Fruit fly (Drosophila melanogaster) whole organism, embryonic: ENCODE results near the gene uif.

Experiments
- Adf1 ChIP-seq: fragments of 200-800 bp; sonication (Bioruptor generic); IDR thresholded peaks from 2 replicates; pipeline ENCODE4 v1.3.6; 2022; ENCODE audit warnings: missing biosample characterization, missing genetic modification characterization
- CG10321 ChIP-seq: fragments of 200-800 bp; sonication (Bioruptor generic); IDR thresholded peaks from 2 replicates; pipeline ENCODE4 v1.3.6; 2022; ENCODE audit warnings: missing biosample characterization, missing genetic modification characterization
- CG10366 ChIP-seq: fragments of 200-800 bp; sonication (Bioruptor generic); IDR thresholded peaks from 2 replicates; pipeline ENCODE4 v1.3.6; 2022; ENCODE audit warnings: missing biosample characterization, missing genetic modification characterization
- CG10654 ChIP-seq: fragments of 200-800 bp; sonication (Bioruptor generic); optimal IDR thresholded peaks from 2 replicates; lab custom pipeline; 2016; ENCODE audit warnings: missing biosample characterization, missing genetic modification characterization
- CG11504 ChIP-seq: fragments of 200-800 bp; sonication (Bioruptor generic); optimal IDR thresholded peaks from 3 replicates; lab custom pipeline; 2019; ENCODE audit warnings: missing biosample characterization, mild to moderate bottlenecking, missing genetic modification characterization, moderate library complexity
- CG12219 ChIP-seq: fragments of 200-800 bp; sonication (Bioruptor generic); optimal IDR thresholded peaks from 3 replicates; lab custom pipeline; 2018; ENCODE audit warnings: missing biosample characterization, mild to moderate bottlenecking, missing genetic modification characterization
- CG12942 ChIP-seq: fragments of 200-800 bp; sonication (Bioruptor generic); optimal IDR thresholded peaks from 3 replicates; lab custom pipeline; 2016; ENCODE audit warnings: missing biosample characterization, missing genetic modification characterization
- CG13424 ChIP-seq: fragments of 200-800 bp; sonication (Bioruptor generic); optimal IDR thresholded peaks from 2 replicates; lab custom pipeline; 2019; ENCODE audit warnings: missing biosample characterization, mild to moderate bottlenecking, missing genetic modification characterization, moderate library complexity
- CG14965 ChIP-seq: fragments of 200-800 bp; sonication (Bioruptor generic); optimal IDR thresholded peaks from 2 replicates; lab custom pipeline; 2016; ENCODE audit warnings: missing biosample characterization, missing genetic modification characterization, borderline replicate concordance
- CG15479 ChIP-seq: fragments of 200-800 bp; sonication (Bioruptor generic); optimal IDR thresholded peaks from 3 replicates; lab custom pipeline; 2019; ENCODE audit warnings: missing biosample characterization, mild to moderate bottlenecking, missing genetic modification characterization, moderate library complexity
- CG16815 ChIP-seq: fragments of 200-800 bp; sonication (Bioruptor generic); optimal IDR thresholded peaks from 3 replicates; lab custom pipeline; 2017; ENCODE audit warnings: missing biosample characterization, mild to moderate bottlenecking, missing genetic modification characterization
- CG16863 ChIP-seq: fragments of 200-800 bp; sonication (Bioruptor generic); optimal IDR thresholded peaks from 3 replicates; lab custom pipeline; 2016; ENCODE audit warnings: missing biosample characterization, missing genetic modification characterization
- CG18599 ChIP-seq: fragments of 200-800 bp; sonication (Bioruptor generic); optimal IDR thresholded peaks from 3 replicates; lab custom pipeline; 2017; ENCODE audit warnings: missing biosample characterization, missing genetic modification characterization, mild to moderate bottlenecking, moderate library complexity, missing genetic modification reagents
- CG31388 ChIP-seq: fragments of 200-800 bp; sonication (Bioruptor generic); optimal IDR thresholded peaks from 2 replicates; lab custom pipeline; 2016; ENCODE audit warnings: missing biosample characterization, missing genetic modification characterization
- CG33557 ChIP-seq: fragments of 200-800 bp; sonication (Bioruptor generic); optimal IDR thresholded peaks from 2 replicates; lab custom pipeline; 2019; ENCODE audit warnings: missing biosample characterization, mild to moderate bottlenecking, missing genetic modification characterization, moderate library complexity
- CG5245 ChIP-seq: fragments of 200-800 bp; sonication (Bioruptor generic); optimal IDR thresholded peaks from 3 replicates; lab custom pipeline; 2016; ENCODE audit warnings: missing biosample characterization, missing genetic modification characterization
- CG6791 ChIP-seq: fragments of 200-800 bp; sonication (Bioruptor generic); IDR thresholded peaks from 3 replicates; pipeline ENCODE4 v1.3.6; 2022; ENCODE audit warnings: missing biosample characterization, missing genetic modification characterization; ENCODE audit not compliant: partially characterized antibody
- CG8388 ChIP-seq: fragments of 200-800 bp; sonication (Bioruptor generic); optimal IDR thresholded peaks from 2 replicates; lab custom pipeline; 2019; ENCODE audit warnings: missing biosample characterization, mild to moderate bottlenecking, missing genetic modification characterization, moderate library complexity
- CG8944 ChIP-seq: fragments of 200-800 bp; sonication (Bioruptor generic); optimal IDR thresholded peaks from 3 replicates; lab custom pipeline; 2016; ENCODE audit warnings: missing biosample characterization, missing genetic modification characterization
- CG9932 ChIP-seq: fragments of 200-800 bp; sonication (Bioruptor generic); IDR thresholded peaks from 2 replicates; pipeline ENCODE4 v1.3.6; 2022; ENCODE audit warnings: missing biosample characterization, missing genetic modification characterization
- Dip2 ChIP-seq: fragments of 200-800 bp; sonication (Bioruptor generic); IDR thresholded peaks from 2 replicates; pipeline ENCODE4 v1.3.6; 2022; ENCODE audit warnings: missing biosample characterization, missing genetic modification characterization
- Ets97D ChIP-seq: fragments of 200-800 bp; sonication (Bioruptor generic); optimal IDR thresholded peaks from 3 replicates; lab custom pipeline; 2016; ENCODE audit warnings: missing biosample characterization, missing genetic modification characterization
- Gug ChIP-seq: fragments of 200-800 bp; sonication (Bioruptor generic); IDR thresholded peaks from 4 replicates; pipeline ENCODE4 v1.3.6; 2022; ENCODE audit warnings: missing biosample characterization, missing genetic modification characterization
- Lpt ChIP-seq: fragments of >200 bp; optimal IDR thresholded peaks from 2 replicates; lab custom pipeline; 2018; ENCODE audit warnings: missing biosample characterization, missing genetic modification characterization
- Mrtf ChIP-seq: fragments of 200-800 bp; sonication (Bioruptor generic); IDR thresholded peaks from 3 replicates; pipeline ENCODE4 v1.3.6; 2022; ENCODE audit warnings: missing biosample characterization, missing genetic modification characterization
- Poxn ChIP-seq: fragments of 200-800 bp; sonication (Bioruptor generic); IDR thresholded peaks from 2 replicates; pipeline ENCODE4 v1.3.6; 2022; ENCODE audit warnings: missing biosample characterization, missing genetic modification characterization
- Ravus ChIP-seq: fragments of 200-800 bp; sonication (Bioruptor generic); IDR thresholded peaks from 2 replicates; pipeline ENCODE4 v1.3.6; 2022; ENCODE audit warnings: missing biosample characterization, missing genetic modification characterization
- Scr ChIP-seq: fragments of 200-800 bp; sonication (Bioruptor generic); IDR thresholded peaks from 2 replicates; pipeline ENCODE4 v1.3.6; 2022; ENCODE audit warnings: missing biosample characterization, missing genetic modification characterization; ENCODE audit not compliant: partially characterized antibody
- Sin3A ChIP-seq: fragments of >200 bp; optimal IDR thresholded peaks from 2 replicates; lab custom pipeline; 2018
- Vsx1 ChIP-seq: fragments of 200-800 bp; sonication (Bioruptor generic); optimal IDR thresholded peaks from 2 replicates; lab custom pipeline; 2017; ENCODE audit warnings: missing biosample characterization, mild to moderate bottlenecking, missing genetic modification characterization, missing genetic modification reagents
- amos ChIP-seq: fragments of 200-800 bp; sonication (Bioruptor generic); IDR thresholded peaks from 2 replicates; pipeline ENCODE4 v1.3.6; 2022; ENCODE audit warnings: missing biosample characterization, missing genetic modification characterization; ENCODE audit not compliant: partially characterized antibody
- ara ChIP-seq: fragments of 200-800 bp; sonication (Bioruptor generic); IDR thresholded peaks from 2 replicates; pipeline ENCODE4 v1.3.6; 2022; ENCODE audit warnings: missing biosample characterization, missing genetic modification characterization
- chif ChIP-seq, 2 experiments: fragments of 200-800 bp; sonication (Bioruptor generic); optimal IDR thresholded peaks; 3 replicates each; lab custom pipeline; 2016; ENCODE audit warnings: missing biosample characterization in 2 of 2, missing genetic modification characterization in 2 of 2
- crol ChIP-seq: fragments of 200-800 bp; sonication (Bioruptor generic); IDR thresholded peaks from 2 replicates; pipeline ENCODE4 v1.3.6; 2022; ENCODE audit warnings: missing biosample characterization, missing genetic modification characterization
- cwo ChIP-seq: fragments of 200-800 bp; sonication (Bioruptor generic); optimal IDR thresholded peaks from 3 replicates; lab custom pipeline; 2017; ENCODE audit warnings: missing biosample characterization, missing genetic modification characterization, mild to moderate bottlenecking, moderate library complexity, missing genetic modification reagents
- exex ChIP-seq: fragments of 200-800 bp; sonication (Bioruptor generic); optimal IDR thresholded peaks from 4 replicates; lab custom pipeline; 2018; ENCODE audit warnings: missing biosample characterization, mild to moderate bottlenecking, missing genetic modification characterization, moderate library complexity
- ham ChIP-seq: fragments of 200-800 bp; sonication (Bioruptor generic); IDR thresholded peaks from 2 replicates; pipeline ENCODE4 v1.3.6; 2022; ENCODE audit warnings: missing biosample characterization, missing genetic modification characterization
- jing ChIP-seq: fragments of 200-800 bp; sonication (Bioruptor generic); optimal IDR thresholded peaks from 2 replicates; lab custom pipeline; 2018; ENCODE audit warnings: missing biosample characterization, mild to moderate bottlenecking, missing genetic modification characterization
- ken ChIP-seq: fragments of 200-800 bp; sonication (Bioruptor generic); IDR thresholded peaks from 3 replicates; pipeline ENCODE4 v1.3.6; 2022; ENCODE audit warnings: missing biosample characterization, missing genetic modification characterization
- lmd ChIP-seq: fragments of 200-800 bp; sonication (Bioruptor generic); IDR thresholded peaks from 2 replicates; pipeline ENCODE4 v1.3.6; 2022; ENCODE audit warnings: missing biosample characterization, missing genetic modification characterization
- nmo ChIP-seq: fragments of 200-800 bp; sonication (Bioruptor generic); optimal IDR thresholded peaks from 2 replicates; lab custom pipeline; 2018; ENCODE audit warnings: missing biosample characterization, mild to moderate bottlenecking, missing genetic modification characterization, moderate library complexity
- p53 ChIP-seq: fragments of 200-800 bp; sonication (Bioruptor generic); optimal IDR thresholded peaks from 2 replicates; lab custom pipeline; 2016; ENCODE audit warnings: missing biosample characterization, missing genetic modification characterization
- pfk ChIP-seq: fragments of 200-800 bp; sonication (Bioruptor generic); optimal IDR thresholded peaks from 2 replicates; lab custom pipeline; 2018; ENCODE audit warnings: missing biosample characterization, mild to moderate bottlenecking, missing genetic modification characterization, moderate library complexity
- rib ChIP-seq: fragments of 200-800 bp; sonication (Bioruptor generic); IDR thresholded peaks from 2 replicates; pipeline ENCODE4 v1.3.6; 2022; ENCODE audit warnings: missing biosample characterization, missing genetic modification characterization
- scrt ChIP-seq: fragments of 200-800 bp; sonication (Bioruptor generic); optimal IDR thresholded peaks from 2 replicates; lab custom pipeline; 2018; ENCODE audit warnings: missing biosample characterization, mild to moderate bottlenecking, missing genetic modification characterization, moderate library complexity
- shn ChIP-seq: fragments of 200-800 bp; sonication (Bioruptor generic); optimal IDR thresholded peaks from 3 replicates; lab custom pipeline; 2016; ENCODE audit warnings: missing biosample characterization, missing genetic modification characterization
- sr ChIP-seq: fragments of 200-800 bp; sonication (Bioruptor generic); IDR thresholded peaks from 3 replicates; pipeline ENCODE4 v1.3.6; 2022; ENCODE audit warnings: missing biosample characterization, missing genetic modification characterization
- tio ChIP-seq: fragments of 200-800 bp; sonication (Bioruptor generic); optimal IDR thresholded peaks from 2 replicates; lab custom pipeline; 2017; ENCODE audit warnings: missing biosample characterization, missing genetic modification characterization, inconsistent platforms
- twi ChIP-seq: fragments of 200-800 bp; optimal IDR thresholded peaks from 2 replicates; lab custom pipeline; 2019; ENCODE audit warnings: missing biosample characterization, mild to moderate bottlenecking, missing genetic modification characterization, moderate library complexity
- unc-4 ChIP-seq: fragments of 200-800 bp; sonication (Bioruptor generic); IDR thresholded peaks from 2 replicates; pipeline ENCODE4 v1.3.6; 2022; ENCODE audit warnings: missing biosample characterization, missing genetic modification characterization; ENCODE audit not compliant: partially characterized antibody
- vfl ChIP-seq: fragments of 200-800 bp; sonication (Bioruptor generic); optimal IDR thresholded peaks from 2 replicates; lab custom pipeline; 2016; ENCODE audit warnings: missing biosample characterization, missing genetic modification characterization

uif gene

dm6 chr2L:6968013-6968517 is 42.1 kb downstream of the uif start (continued):
- TF ChIP-seq Sin3A (lab: Kevin White, UChicago), result no peak
- TF ChIP-seq CG8388 (GFP tag; lab: Kevin White, UChicago), result peak; percentile 31
- peak; percentile 33 for TF ChIP-seq vfl (GFP tag; lab: Kevin White, UChicago)
- TF ChIP-seq ken (GFP tag; lab: Robert Waterston, UW), result no peak; the same call in 2 of the 3 replicates
- no peak; the same call in 2 of the 3 replicates for TF ChIP-seq Mrtf (GFP tag; lab: Robert Waterston, UW)
- peak; percentile 13 for TF ChIP-seq p53 (GFP tag; lab: Kevin White, UChicago)
- TF ChIP-seq CG10321 (GFP tag; lab: Robert Waterston, UW), result no peak
- no peak for TF ChIP-seq pfk
- TF ChIP-seq amos (GFP tag; lab: Robert Waterston, UW), result peak; percentile 75
- TF ChIP-seq rib (GFP tag; lab: Robert Waterston, UW), result no peak; the same call in 1 of the 2 replicates
- TF ChIP-seq nmo (GFP tag; lab: Kevin White, UChicago), result peak; percentile 32
- peak; percentile 86 for TF ChIP-seq Scr (GFP tag; lab: Robert Waterston, UW)
- no peak for TF ChIP-seq CG18599
- peak; percentile 28 for TF ChIP-seq CG13424 (tag; lab: Kevin White, UChicago)
- no peak for TF ChIP-seq CG14965 (GFP tag; lab: Kevin White, UChicago)
- peak; percentile 39 for TF ChIP-seq CG16863 (GFP tag; lab: Kevin White, UChicago)
- no peak for TF ChIP-seq twi (tag; lab: Kevin White, UChicago)
- TF ChIP-seq CG12219 (GFP tag; lab: Kevin White, UChicago), result peak; percentile 18
- TF ChIP-seq unc-4, result peak; percentile 70
- peak; percentile 42 for TF ChIP-seq CG8944
- TF ChIP-seq shn, result peak; percentile 38
- TF ChIP-seq tio (GFP tag; lab: Kevin White, UChicago), result no peak
- TF ChIP-seq CG11504 (tag; lab: Kevin White, UChicago), result peak; percentile 51
- TF ChIP-seq Adf1 (GFP tag; lab: Robert Waterston, UW), result no peak
- TF ChIP-seq ham (GFP tag; lab: Robert Waterston, UW), result no peak
- TF ChIP-seq CG5245, result peak; percentile 26
- TF ChIP-seq CG31388 (GFP tag; lab: Kevin White, UChicago), result no peak
- TF ChIP-seq jing, result no peak
- no peak for TF ChIP-seq Vsx1 (GFP tag; lab: Kevin White, UChicago)
- TF ChIP-seq sr (GFP tag; lab: Robert Waterston, UW), result no peak
- peak; percentile 59 for TF ChIP-seq CG9932 (GFP tag; lab: Robert Waterston, UW)
- no peak for TF ChIP-seq scrt (GFP tag; lab: Kevin White, UChicago)
- no peak for TF ChIP-seq exex (tag; lab: Kevin White, UChicago)
- peak; percentile 49 for TF ChIP-seq Ets97D (GFP tag; lab: Kevin White, UChicago)
- TF ChIP-seq CG12942 (GFP tag; lab: Kevin White, UChicago), result no peak
- TF ChIP-seq CG16815 (GFP tag; lab: Kevin White, UChicago), result no peak
- peak; percentile 67 for TF ChIP-seq Gug (GFP tag; lab: Robert Waterston, UW)
- TF ChIP-seq Lpt (GFP tag; lab: Kevin White, UChicago), result no peak
- TF ChIP-seq Poxn, result no peak
- TF ChIP-seq cwo, result no peak
- TF ChIP-seq CG10366 (GFP tag; lab: Robert Waterston, UW), result no peak
- TF ChIP-seq CG15479 (GFP tag; lab: Kevin White, UChicago), result no peak
- no peak; the same call in 1 of the 2 replicates for TF ChIP-seq lmd (GFP tag; lab: Robert Waterston, UW)
- peak; percentile 66 for TF ChIP-seq CG6791
- TF ChIP-seq ara (GFP tag; lab: Robert Waterston, UW), result no peak
- peak; percentile 36 for TF ChIP-seq CG10654
- TF ChIP-seq crol, result no peak
- TF ChIP-seq Dip2 (GFP tag; lab: Robert Waterston, UW), result no peak
- no peak for TF ChIP-seq CG33557 (GFP tag; lab: Kevin White, UChicago)
- TF ChIP-seq Ravus (GFP tag; lab: Robert Waterston, UW), result no peak
- peak in 1 of 2 experiments; percentile 56 for TF ChIP-seq chif (GFP tag; optimal IDR thresholded peaks at IDR 0.05; lab: Kevin White, UChicago)
